Fruit fly (Drosophila melanogaster) whole organism, embryonic: ENCODE data around the gene CG17816.
A peak's percentile ranks its signal among the peaks of the same experiment; 100 is the strongest.

Experiments
- Asciz ChIP-seq: fragments of 200-800 bp; sonication (Bioruptor generic); optimal IDR thresholded peaks from 2 replicates; lab custom pipeline; 2017; ENCODE audit warnings: missing biosample characterization, mild to moderate bottlenecking, missing genetic modification characterization, missing genetic modification reagents
- CG1024 ChIP-seq: fragments of 200-800 bp; sonication (Bioruptor generic); IDR thresholded peaks from 2 replicates; pipeline ENCODE4 v1.3.6; 2022; ENCODE audit warnings: missing biosample characterization, missing genetic modification characterization
- CG10267 ChIP-seq: fragments of 200-800 bp; sonication (Bioruptor generic); optimal IDR thresholded peaks from 2 replicates; lab custom pipeline; 2018; ENCODE audit warnings: missing biosample characterization, mild to moderate bottlenecking, missing genetic modification characterization, moderate library complexity
- CG11504 ChIP-seq: fragments of 200-800 bp; sonication (Bioruptor generic); optimal IDR thresholded peaks from 3 replicates; lab custom pipeline; 2019; ENCODE audit warnings: missing biosample characterization, mild to moderate bottlenecking, missing genetic modification characterization, moderate library complexity
- CG11560 ChIP-seq: fragments of 200-800 bp; sonication (Bioruptor generic); IDR thresholded peaks from 3 replicates; pipeline ENCODE4 v1.3.6; 2022; ENCODE audit warnings: missing biosample characterization, missing genetic modification characterization
- CG12769 ChIP-seq: fragments of 200-800 bp; sonication (Bioruptor generic); optimal IDR thresholded peaks from 2 replicates; lab custom pipeline; 2019; ENCODE audit warnings: missing biosample characterization, mild to moderate bottlenecking, missing genetic modification characterization, moderate library complexity
- CG14050 ChIP-seq: fragments of 200-800 bp; sonication (Bioruptor generic); IDR thresholded peaks from 3 replicates; pipeline ENCODE4 v1.3.6; 2022; ENCODE audit warnings: missing biosample characterization, missing genetic modification characterization
- CG14441 ChIP-seq: fragments of 200-800 bp; sonication (Bioruptor generic); IDR thresholded peaks from 2 replicates; pipeline ENCODE4 v1.3.6; 2022; ENCODE audit warnings: missing biosample characterization, missing genetic modification characterization
- CG14965 ChIP-seq: fragments of 200-800 bp; sonication (Bioruptor generic); optimal IDR thresholded peaks from 2 replicates; lab custom pipeline; 2016; ENCODE audit warnings: missing biosample characterization, missing genetic modification characterization, borderline replicate concordance
- CG17385 ChIP-seq: fragments of 200-800 bp; sonication (Bioruptor generic); optimal IDR thresholded peaks from 3 replicates; lab custom pipeline; 2018; ENCODE audit warnings: missing biosample characterization, mild to moderate bottlenecking, missing genetic modification characterization
- CG18764 ChIP-seq: fragments of 200-800 bp; sonication (Bioruptor generic); optimal IDR thresholded peaks from 3 replicates; lab custom pipeline; 2016; ENCODE audit warnings: missing biosample characterization, missing genetic modification characterization
- CG2199 ChIP-seq: fragments of 200-800 bp; sonication (Bioruptor generic); IDR thresholded peaks from 3 replicates; pipeline ENCODE4 v1.3.6; 2022; ENCODE audit warnings: missing biosample characterization, missing genetic modification characterization
- CG30020 ChIP-seq: fragments of 200-800 bp; optimal IDR thresholded peaks from 2 replicates; lab custom pipeline; 2019; ENCODE audit warnings: missing biosample characterization, mild to moderate bottlenecking, missing genetic modification characterization, moderate library complexity
- CG30403 ChIP-seq: fragments of 200-800 bp; sonication (Bioruptor generic); optimal IDR thresholded peaks from 3 replicates; lab custom pipeline; 2016; ENCODE audit warnings: missing biosample characterization, missing genetic modification characterization
- CG31388 ChIP-seq: fragments of 200-800 bp; sonication (Bioruptor generic); optimal IDR thresholded peaks from 2 replicates; lab custom pipeline; 2016; ENCODE audit warnings: missing biosample characterization, missing genetic modification characterization
- CG43689 ChIP-seq: fragments of 200-800 bp; sonication (Bioruptor generic); IDR thresholded peaks from 2 replicates; pipeline ENCODE4 v1.3.6; 2022; ENCODE audit warnings: missing biosample characterization, missing genetic modification characterization
- CG4404 ChIP-seq: fragments of 200-800 bp; sonication (Bioruptor generic); IDR thresholded peaks from 2 replicates; pipeline ENCODE4 v1.3.6; 2022; ENCODE audit warnings: missing biosample characterization, missing genetic modification characterization
- CG8388 ChIP-seq: fragments of 200-800 bp; sonication (Bioruptor generic); optimal IDR thresholded peaks from 2 replicates; lab custom pipeline; 2019; ENCODE audit warnings: missing biosample characterization, mild to moderate bottlenecking, missing genetic modification characterization, moderate library complexity
- Chrac-16 ChIP-seq: fragments of 200-800 bp; sonication (Bioruptor generic); optimal IDR thresholded peaks from 3 replicates; lab custom pipeline; 2016; ENCODE audit warnings: missing biosample characterization, missing genetic modification characterization
- Deaf1 ChIP-seq: fragments of 200-800 bp; optimal IDR thresholded peaks from 3 replicates; lab custom pipeline; 2019; ENCODE audit warnings: missing biosample characterization, mild to moderate bottlenecking, missing genetic modification characterization, moderate library complexity
- Dip2 ChIP-seq: fragments of 200-800 bp; sonication (Bioruptor generic); IDR thresholded peaks from 2 replicates; pipeline ENCODE4 v1.3.6; 2022; ENCODE audit warnings: missing biosample characterization, missing genetic modification characterization
- Dip3 ChIP-seq: fragments of 200-800 bp; sonication (Bioruptor generic); optimal IDR thresholded peaks from 3 replicates; lab custom pipeline; 2016; ENCODE audit warnings: missing biosample characterization, missing genetic modification characterization
- Gsc ChIP-seq: fragments of 200-800 bp; sonication (Bioruptor generic); IDR thresholded peaks from 2 replicates; pipeline ENCODE4 v1.3.6; 2022; ENCODE audit warnings: missing biosample characterization, missing genetic modification characterization
- HLH54F ChIP-seq: fragments of 200-800 bp; sonication (Bioruptor generic); optimal IDR thresholded peaks from 3 replicates; lab custom pipeline; 2016; ENCODE audit warnings: missing biosample characterization, missing genetic modification characterization
- HLHmδ ChIP-seq: fragments of 200-800 bp; sonication (Bioruptor generic); optimal IDR thresholded peaks from 2 replicates; lab custom pipeline; 2018; ENCODE audit warnings: missing biosample characterization, mild to moderate bottlenecking, missing genetic modification characterization, moderate library complexity
- Hand ChIP-seq: fragments of 200-800 bp; sonication (Bioruptor generic); optimal IDR thresholded peaks from 2 replicates; lab custom pipeline; 2017; ENCODE audit warnings: mild to moderate bottlenecking, missing biosample characterization, missing genetic modification reagents, missing genetic modification characterization
- Hmx ChIP-seq: fragments of 200-800 bp; sonication (Bioruptor generic); optimal IDR thresholded peaks from 2 replicates; lab custom pipeline; 2016; ENCODE audit warnings: missing biosample characterization, missing genetic modification characterization
- PHDP ChIP-seq: fragments of 200-800 bp; sonication (Bioruptor generic); optimal IDR thresholded peaks from 3 replicates; lab custom pipeline; 2018; ENCODE audit warnings: missing biosample characterization, mild to moderate bottlenecking, missing genetic modification characterization, moderate library complexity
- Sox100B ChIP-seq: fragments of 200-800 bp; sonication (Bioruptor generic); optimal IDR thresholded peaks from 3 replicates; lab custom pipeline; 2018; ENCODE audit warnings: missing biosample characterization, mild to moderate bottlenecking, missing genetic modification characterization
- Sox102F ChIP-seq: fragments of 200-800 bp; sonication (Bioruptor generic); optimal IDR thresholded peaks from 2 replicates; lab custom pipeline; 2018; ENCODE audit warnings: missing biosample characterization, mild to moderate bottlenecking, missing genetic modification characterization, moderate library complexity
- Spps ChIP-seq: fragments of 200-800 bp; sonication (Bioruptor generic); optimal IDR thresholded peaks from 2 replicates; lab custom pipeline; 2018; ENCODE audit warnings: missing biosample characterization, mild to moderate bottlenecking, missing genetic modification characterization
- Ssrp ChIP-seq: fragments of 200-800 bp; sonication (Bioruptor generic); optimal IDR thresholded peaks from 2 replicates; lab custom pipeline; 2018; ENCODE audit warnings: missing biosample characterization, mild to moderate bottlenecking, missing genetic modification characterization, moderate library complexity
- Xbp1 ChIP-seq: fragments of 200-800 bp; sonication (Bioruptor generic); optimal IDR thresholded peaks from 3 replicates; lab custom pipeline; 2016; ENCODE audit warnings: missing biosample characterization, mild to moderate bottlenecking, missing genetic modification characterization
- YL-1 ChIP-seq: fragments of 200-800 bp; sonication (Bioruptor generic); optimal IDR thresholded peaks from 3 replicates; lab custom pipeline; 2017; ENCODE audit warnings: missing biosample characterization, mild to moderate bottlenecking, missing genetic modification characterization
- ac ChIP-seq: fragments of 200-800 bp; sonication (Bioruptor generic); optimal IDR thresholded peaks from 3 replicates; lab custom pipeline; 2017; ENCODE audit warnings: missing biosample characterization, mild to moderate bottlenecking, missing genetic modification characterization
- da ChIP-seq: fragments of 200-800 bp; sonication (Bioruptor generic); optimal IDR thresholded peaks from 2 replicates; lab custom pipeline; 2016; ENCODE audit warnings: missing biosample characterization, missing genetic modification characterization
- dan ChIP-seq: fragments of 200-800 bp; sonication (Bioruptor generic); IDR thresholded peaks from 2 replicates; pipeline ENCODE4 v1.3.6; 2022; ENCODE audit warnings: missing biosample characterization, missing genetic modification characterization
- gro ChIP-seq: fragments of 200-800 bp; sonication (Bioruptor generic); optimal IDR thresholded peaks from 2 replicates; lab custom pipeline; 2016; ENCODE audit warnings: missing biosample characterization, missing genetic modification characterization
- hbn ChIP-seq: fragments of 200-800 bp; sonication (Bioruptor generic); IDR thresholded peaks from 2 replicates; pipeline ENCODE4 v1.3.6; 2022; ENCODE audit warnings: missing biosample characterization, missing genetic modification characterization; ENCODE audit not compliant: partially characterized antibody
- kni ChIP-seq: fragments of 200-800 bp; sonication (Bioruptor generic); optimal IDR thresholded peaks from 3 replicates; lab custom pipeline; 2017; ENCODE audit warnings: mild to moderate bottlenecking, missing biosample characterization, missing genetic modification reagents, missing genetic modification characterization
- lmd ChIP-seq: fragments of 200-800 bp; sonication (Bioruptor generic); IDR thresholded peaks from 2 replicates; pipeline ENCODE4 v1.3.6; 2022; ENCODE audit warnings: missing biosample characterization, missing genetic modification characterization
- nau ChIP-seq: fragments of 200-800 bp; sonication (Bioruptor generic); optimal IDR thresholded peaks from 3 replicates; lab custom pipeline; 2017; ENCODE audit warnings: missing biosample characterization, mild to moderate bottlenecking, missing genetic modification characterization, missing genetic modification reagents
- pnt ChIP-seq: fragments of 200-800 bp; sonication (Bioruptor generic); optimal IDR thresholded peaks from 3 replicates; lab custom pipeline; 2016; ENCODE audit warnings: missing biosample characterization, missing genetic modification characterization
- row ChIP-seq: fragments of 200-800 bp; sonication (Bioruptor generic); IDR thresholded peaks from 3 replicates; pipeline ENCODE4 v1.3.6; 2022; ENCODE audit warnings: missing biosample characterization, missing genetic modification characterization
- sens-2 ChIP-seq: fragments of 200-800 bp; sonication (Bioruptor generic); IDR thresholded peaks from 2 replicates; pipeline ENCODE4 v1.3.6; 2022; ENCODE audit warnings: missing biosample characterization, missing genetic modification characterization
- sima ChIP-seq: fragments of 200-800 bp; sonication (Bioruptor generic); optimal IDR thresholded peaks from 2 replicates; lab custom pipeline; 2016; ENCODE audit warnings: missing biosample characterization, missing genetic modification characterization
- sob ChIP-seq: fragments of 200-800 bp; sonication (Bioruptor generic); IDR thresholded peaks from 2 replicates; pipeline ENCODE4 v1.3.6; 2022; ENCODE audit warnings: missing biosample characterization, missing genetic modification characterization
- tgo ChIP-seq: fragments of 200-800 bp; sonication (Bioruptor generic); IDR thresholded peaks from 3 replicates; pipeline ENCODE4 v1.3.6; 2022; ENCODE audit warnings: missing biosample characterization, missing genetic modification characterization
- tna ChIP-seq: fragments of 200-800 bp; sonication (Bioruptor generic); IDR thresholded peaks from 2 replicates; pipeline ENCODE4 v1.3.6; 2022; ENCODE audit warnings: missing biosample characterization, missing genetic modification characterization; ENCODE audit not compliant: partially characterized antibody
- twi ChIP-seq: fragments of 200-800 bp; optimal IDR thresholded peaks from 2 replicates; lab custom pipeline; 2019; ENCODE audit warnings: missing biosample characterization, mild to moderate bottlenecking, missing genetic modification characterization, moderate library complexity
- unc-4 ChIP-seq: fragments of 200-800 bp; sonication (Bioruptor generic); IDR thresholded peaks from 2 replicates; pipeline ENCODE4 v1.3.6; 2022; ENCODE audit warnings: missing biosample characterization, missing genetic modification characterization; ENCODE audit not compliant: partially characterized antibody
- z ChIP-seq: fragments of 200-800 bp; sonication (Bioruptor generic); IDR thresholded peaks from 3 replicates; pipeline ENCODE4 v1.3.6; 2022; ENCODE audit warnings: missing biosample characterization, missing genetic modification characterization

Gene CG17816

DNA sequence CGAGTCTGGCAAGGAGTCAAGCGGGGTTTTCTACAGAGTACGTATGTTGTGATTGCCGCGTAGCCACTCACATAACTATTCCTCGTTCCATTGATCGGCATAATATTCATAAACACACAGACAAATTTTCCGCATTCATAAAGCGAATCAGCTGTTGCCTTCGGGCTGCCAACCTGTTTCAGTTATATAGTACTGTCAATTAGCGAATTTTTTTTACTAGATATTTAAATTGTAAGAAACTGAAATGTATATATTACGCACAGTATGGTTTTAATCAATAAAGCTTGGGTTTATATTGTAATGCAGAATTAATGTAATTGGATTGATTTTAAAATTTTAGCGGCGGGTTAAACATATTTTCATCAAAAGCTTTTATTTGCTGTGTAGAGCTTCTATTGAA is 26.6 kb upstream of the CG17816 start, which contains the start of gene Rfk (continued):
- TF ChIP-seq Hand (GFP tag; lab: Kevin White, UChicago), result no peak
- TF ChIP-seq ac (GFP tag; lab: Kevin White, UChicago), result no peak
- no peak for TF ChIP-seq PHDP (tag; lab: Kevin White, UChicago)
- no peak for TF ChIP-seq CG14050 (GFP tag; lab: Robert Waterston, UW)
- no peak for TF ChIP-seq tgo (GFP tag; lab: Robert Waterston, UW)
- no peak for TF ChIP-seq CG4404 (GFP tag; lab: Robert Waterston, UW)
- no peak for TF ChIP-seq CG43689
- TF ChIP-seq CG1024 (GFP tag; lab: Robert Waterston, UW), result no peak
- no peak for TF ChIP-seq z (GFP tag; lab: Robert Waterston, UW)
- TF ChIP-seq twi, result no peak
- TF ChIP-seq kni (GFP tag; lab: Kevin White, UChicago), result no peak
- no peak for TF ChIP-seq sens-2 (GFP tag; lab: Robert Waterston, UW)
- peak; percentile 68 for TF ChIP-seq row (GFP tag; lab: Robert Waterston, UW)
- no peak for TF ChIP-seq nau (GFP tag; lab: Kevin White, UChicago)
- TF ChIP-seq hbn (GFP tag; lab: Robert Waterston, UW), result no peak
- TF ChIP-seq CG18764 (GFP tag; lab: Kevin White, UChicago), result no peak
- TF ChIP-seq CG11504 (tag; lab: Kevin White, UChicago), result no peak
- no peak for TF ChIP-seq Sox102F (GFP tag; lab: Kevin White, UChicago)
- TF ChIP-seq HLHmδ, result no peak
- TF ChIP-seq Chrac-16 (GFP tag; lab: Kevin White, UChicago), result no peak
- TF ChIP-seq da (GFP tag; lab: Kevin White, UChicago), result no peak
- TF ChIP-seq CG12769 (tag; lab: Kevin White, UChicago), result no peak
- TF ChIP-seq CG17385 (GFP tag; lab: Kevin White, UChicago), result no peak
- TF ChIP-seq gro (GFP tag; lab: Kevin White, UChicago), result no peak
- TF ChIP-seq Spps (tag; lab: Kevin White, UChicago), result no peak
- no peak for TF ChIP-seq sob (GFP tag; lab: Robert Waterston, UW)
- no peak for TF ChIP-seq CG11560 (tag; lab: Robert Waterston, UW)
- no peak for TF ChIP-seq YL-1
- TF ChIP-seq Gsc (GFP tag; lab: Robert Waterston, UW), result no peak
- no peak for TF ChIP-seq lmd (GFP tag; lab: Robert Waterston, UW)
- TF ChIP-seq CG30403, result peak; percentile 34
- TF ChIP-seq tna (GFP tag; lab: Robert Waterston, UW), result no peak
- peak; percentile 52 for TF ChIP-seq CG30020 (tag; lab: Kevin White, UChicago)
- TF ChIP-seq Sox100B (GFP tag; lab: Kevin White, UChicago), result no peak
- no peak for TF ChIP-seq Ssrp (tag; lab: Kevin White, UChicago)
- peak; percentile 56 for TF ChIP-seq CG10267 (tag; lab: Kevin White, UChicago)
- TF ChIP-seq HLH54F (GFP tag; lab: Kevin White, UChicago), result no peak
- TF ChIP-seq unc-4, result no peak; the same call in 1 of the 2 replicates
- TF ChIP-seq Deaf1, result no peak
- TF ChIP-seq Hmx (GFP tag; lab: Kevin White, UChicago), result no peak
- TF ChIP-seq Dip3, result no peak
- TF ChIP-seq Asciz (GFP tag; lab: Kevin White, UChicago), result no peak
- no peak for TF ChIP-seq CG8388
- TF ChIP-seq CG14441 (GFP tag; lab: Robert Waterston, UW), result no peak
- TF ChIP-seq CG31388 (GFP tag; lab: Kevin White, UChicago), result no peak
- no peak for TF ChIP-seq Dip2
- TF ChIP-seq Xbp1 (GFP tag; lab: Kevin White, UChicago), result peak; percentile 34
- no peak for TF ChIP-seq pnt
- TF ChIP-seq CG14965 (GFP tag; lab: Kevin White, UChicago), result no peak
- no peak for TF ChIP-seq sima (GFP tag; lab: Kevin White, UChicago)
- TF ChIP-seq dan, result no peak
- TF ChIP-seq CG2199 (GFP tag; lab: Robert Waterston, UW), result no peak
